Worm (Caenorhabditis elegans) whole organism, L4 larva: ENCODE results near the gene Y43F8B.20.

Experiments
- F26F4.8 ChIP-seq: fragments of 200-800 bp; sonication (Bioruptor generic); conservative IDR thresholded peaks from 2 replicates; pipeline ENCODE4 v1.3.6; 2022; ENCODE audit warnings: missing genetic modification characterization, missing compliant biosample characterization
- F37D6.2 ChIP-seq: sonication (generic microtip); optimal IDR thresholded peaks from 2 replicates; lab custom pipeline; 2016; ENCODE audit warnings: mild to moderate bottlenecking, missing genetic modification characterization, missing compliant biosample characterization
- F49E8.2 ChIP-seq: sonication (generic microtip); optimal IDR thresholded peaks from 2 replicates; lab custom pipeline; 2016; ENCODE audit warnings: missing compliant biosample characterization, mild to moderate bottlenecking, missing genetic modification characterization, borderline replicate concordance
- ceh-28 ChIP-seq: fragments of 150-350 bp; optimal IDR thresholded peaks from 2 replicates; lab custom pipeline; 2014; ENCODE audit warnings: missing biosample characterization, missing genetic modification reagents, missing genetic modification characterization
- ceh-32 ChIP-seq: sonication (generic microtip); optimal IDR thresholded peaks from 2 replicates; lab custom pipeline; 2016; ENCODE audit warnings: mild to moderate bottlenecking, missing genetic modification characterization, missing compliant biosample characterization; ENCODE audit not compliant: poor library complexity
- ceh-44 ChIP-seq: fragments of 200-800 bp; sonication (Bioruptor generic); IDR thresholded peaks from 2 replicates; pipeline ENCODE4 v1.3.6; 2022; ENCODE audit warnings: missing genetic modification reagents, missing genetic modification characterization, missing compliant biosample characterization
- ceh-62 ChIP-seq: sonication (generic microtip); optimal IDR thresholded peaks from 2 replicates; lab custom pipeline; 2017; ENCODE audit warnings: missing biosample characterization, missing genetic modification characterization
- daf-16 ChIP-seq, 3 experiments: sonication (generic microtip); optimal IDR thresholded peaks; 2 replicates each; lab custom pipeline; 2016 to 2017; ENCODE audit warnings: missing genetic modification characterization in 3 of 3, missing genetic modification reagents in 3 of 3, mild to moderate bottlenecking in 2 of 3, missing compliant biosample characterization in 2 of 3, missing biosample characterization in 1 of 3, moderate library complexity in 1 of 3
- dmd-9 ChIP-seq: fragments of 200-800 bp; sonication (Bioruptor generic); IDR thresholded peaks from 2 replicates; pipeline ENCODE4 v1.3.6; 2022; ENCODE audit warnings: missing genetic modification reagents, missing genetic modification characterization, missing compliant biosample characterization
- dpl-1 ChIP-seq: fragments of 150-350 bp; optimal IDR thresholded peaks from 2 replicates; lab custom pipeline; 2014; ENCODE audit warnings: missing biosample characterization, missing genetic modification reagents, missing genetic modification characterization
- duxl-1 ChIP-seq: sonication (generic microtip); optimal IDR thresholded peaks from 2 replicates; lab custom pipeline; 2016; ENCODE audit warnings: mild to moderate bottlenecking, missing genetic modification characterization, moderate library complexity, missing compliant biosample characterization; ENCODE audit not compliant: poor library complexity
- egl-43 ChIP-seq: fragments of 200-800 bp; sonication (Bioruptor generic); IDR thresholded peaks from 2 replicates; pipeline ENCODE4 v1.3.6; 2022; ENCODE audit warnings: missing genetic modification reagents, missing genetic modification characterization, missing compliant biosample characterization
- fos-1 ChIP-seq: fragments of 150-350 bp; optimal IDR thresholded peaks from 2 replicates; lab custom pipeline; 2014; ENCODE audit warnings: missing biosample characterization, missing genetic modification characterization
- lim-7 ChIP-seq: fragments of 200-800 bp; sonication (Bioruptor generic); IDR thresholded peaks from 2 replicates; pipeline ENCODE4 v1.3.6; 2022; ENCODE audit warnings: missing genetic modification characterization, missing compliant biosample characterization
- lin-15B ChIP-seq: fragments of 150-350 bp; sonication (generic microtip); optimal IDR thresholded peaks from 3 replicates; lab custom pipeline; 2014; ENCODE audit warnings: missing biosample characterization, missing genetic modification characterization
- madf-5 ChIP-seq, 2 experiments: fragments of 200-800 bp; sonication (Bioruptor generic); IDR thresholded peaks; 2 replicates each; pipeline ENCODE4 v1.3.6; 2022; ENCODE audit warnings: missing compliant biosample characterization in 2 of 2, missing genetic modification characterization in 2 of 2
- madf-9 ChIP-seq: fragments of 200-800 bp; sonication (Bioruptor generic); conservative IDR thresholded peaks from 2 replicates; pipeline ENCODE4 v1.3.6; 2022; ENCODE audit warnings: missing genetic modification reagents, missing genetic modification characterization, missing compliant biosample characterization
- mdl-1 ChIP-seq, 2 experiments: fragments of 150-350 bp in 1 of 2; sonication (generic microtip) in 1 of 2; optimal IDR thresholded peaks; 2 replicates each; lab custom pipeline; 2014 to 2017; ENCODE audit warnings: missing biosample characterization in 2 of 2, missing genetic modification characterization in 2 of 2
- mes-2 ChIP-seq: sonication (generic microtip); optimal IDR thresholded peaks from 2 replicates; lab custom pipeline; 2016; ENCODE audit warnings: missing genotype, mild to moderate bottlenecking, missing genetic modification characterization, missing compliant biosample characterization; ENCODE audit not compliant: poor library complexity, severe bottlenecking
- mxl-2 ChIP-seq: fragments of 200-800 bp; sonication (Bioruptor generic); conservative IDR thresholded peaks from 2 replicates; pipeline ENCODE4 v1.3.6; 2022; ENCODE audit warnings: missing genetic modification reagents, missing genetic modification characterization, missing compliant biosample characterization
- nhr-10 ChIP-seq: fragments of 150-350 bp; optimal IDR thresholded peaks from 2 replicates; lab custom pipeline; 2014; ENCODE audit warnings: missing biosample characterization, missing genetic modification characterization
- nhr-11 ChIP-seq: fragments of 150-350 bp; optimal IDR thresholded peaks from 2 replicates; lab custom pipeline; 2014; ENCODE audit warnings: missing biosample characterization, missing genetic modification characterization
- nhr-111 ChIP-seq: fragments of 200-800 bp; sonication (Bioruptor generic); optimal IDR thresholded peaks from 2 replicates; lab custom pipeline; 2018; ENCODE audit warnings: mild to moderate bottlenecking, missing genetic modification characterization, missing compliant biosample characterization
- nhr-48 ChIP-seq: sonication (generic microtip); optimal IDR thresholded peaks from 2 replicates; lab custom pipeline; 2016; ENCODE audit warnings: mild to moderate bottlenecking, missing genetic modification characterization, missing compliant biosample characterization
- nhr-76 ChIP-seq: fragments of 150-350 bp; optimal IDR thresholded peaks from 2 replicates; lab custom pipeline; 2014; ENCODE audit warnings: missing biosample characterization, missing genetic modification characterization
- pqm-1 ChIP-seq: sonication (generic microtip); optimal IDR thresholded peaks from 2 replicates; lab custom pipeline; 2017; ENCODE audit warnings: missing biosample characterization, missing genetic modification characterization
- saeg-2 ChIP-seq: fragments of 200-800 bp; sonication (Bioruptor generic); IDR thresholded peaks from 2 replicates; pipeline ENCODE4 v1.3.6; 2022; ENCODE audit warnings: missing genetic modification reagents, missing genetic modification characterization, missing compliant biosample characterization
- sdz-12 ChIP-seq: fragments of 200-800 bp; sonication (Bioruptor generic); optimal IDR thresholded peaks from 2 replicates; lab custom pipeline; 2018; ENCODE audit warnings: mild to moderate bottlenecking, missing genetic modification characterization, missing compliant biosample characterization
- set-16 ChIP-seq: fragments of 200-800 bp; sonication (Bioruptor generic); IDR thresholded peaks from 2 replicates; pipeline ENCODE4 v1.3.6; 2022; ENCODE audit warnings: missing genetic modification reagents, missing genetic modification characterization, missing compliant biosample characterization
- spr-1 ChIP-seq: sonication (generic microtip); optimal IDR thresholded peaks from 2 replicates; lab custom pipeline; 2016; ENCODE audit warnings: mild to moderate bottlenecking, missing genetic modification characterization, missing compliant biosample characterization
- tra-1 ChIP-seq: fragments of 200-800 bp; sonication (Bioruptor generic); IDR thresholded peaks from 2 replicates; pipeline ENCODE4 v1.3.6; 2022; ENCODE audit warnings: missing genetic modification reagents, missing genetic modification characterization, missing compliant biosample characterization
- unc-130 ChIP-seq: sonication (generic microtip); optimal IDR thresholded peaks from 2 replicates; lab custom pipeline; 2016; ENCODE audit warnings: missing genetic modification reagents, missing genetic modification characterization, missing compliant biosample characterization
- vab-7 ChIP-seq: fragments of 200-800 bp; sonication (Bioruptor generic); IDR thresholded peaks from 2 replicates; pipeline ENCODE4 v1.3.6; 2022; ENCODE audit warnings: missing genetic modification reagents, missing genetic modification characterization, missing compliant biosample characterization
- zfp-2 ChIP-seq: sonication (generic microtip); optimal IDR thresholded peaks from 2 replicates; lab custom pipeline; 2016; ENCODE audit warnings: mild to moderate bottlenecking, missing genetic modification characterization, missing compliant biosample characterization
- zfp-3 ChIP-seq: fragments of 200-800 bp; sonication (Bioruptor generic); conservative IDR thresholded peaks from 2 replicates; pipeline ENCODE4 v1.3.6; 2022; ENCODE audit warnings: missing genetic modification reagents, missing genetic modification characterization, missing compliant biosample characterization
- ztf-11 ChIP-seq: fragments of 150-350 bp; optimal IDR thresholded peaks from 2 replicates; lab custom pipeline; 2014; ENCODE audit warnings: missing biosample characterization, missing genetic modification characterization

The Y43F8B.20 gene

ce11 chrV:19546100-19546499, 3.5 kb downstream of the Y43F8B.20 start, which contains the start of gene Y43F8B.1:
TSS of gene Y43F8B.1 (minus strand) at chrV:19546200.
- TF ChIP-seq madf-5 (GFP tag; IDR thresholded peaks at IDR 0.05; lab: Robert Waterston, UW) (no peak), fos-1 (tag; lab: Kevin White, UChicago) (no peak), madf-9 (GFP tag; lab: Robert Waterston, UW) (no peak), ceh-44 (GFP tag; lab: Robert Waterston, UW) (no peak), saeg-2 (GFP tag; lab: Robert Waterston, UW) (no peak), nhr-11 (tag; lab: Kevin White, UChicago) (no peak), nhr-48 (no peak), mdl-1 (tag; optimal IDR thresholded peaks at IDR 0.05; lab: Kevin White, UChicago) (no peak), tra-1 (GFP tag; lab: Robert Waterston, UW) (no peak), lin-15B (tag; lab: Kevin White, UChicago) (no peak), sdz-12 (GFP tag; lab: Kevin White, UChicago) (no peak), ceh-62 (tag; lab: Kevin White, UChicago) (no peak), F26F4.8 (GFP tag; lab: Robert Waterston, UW) (no peak), nhr-10 (no peak), egl-43 (GFP tag; lab: Robert Waterston, UW) (no peak), pqm-1 (tag; lab: Kevin White, UChicago) (no peak), daf-16 (GFP tag; optimal IDR thresholded peaks at IDR 0.05; lab: Kevin White, UChicago) (no peak), daf-16 (tag; optimal IDR thresholded peaks at IDR 0.05; lab: Kevin White, UChicago) (no peak), F49E8.2 (tag; lab: Kevin White, UChicago) (no peak), dmd-9 (GFP tag; lab: Robert Waterston, UW) (no peak)

ce11 chrV:19545026-19545425, 4.6 kb downstream of the Y43F8B.20 start:
- no peak for TF ChIP-seq dpl-1
- peak; percentile 94 for TF ChIP-seq set-16 (GFP tag; lab: Robert Waterston, UW)
- 0 out of 2 replicates have a peak, but pooled peaks have one; percentile 43 for TF ChIP-seq F26F4.8 (GFP tag; lab: Robert Waterston, UW)
- no peak for TF ChIP-seq nhr-111 (GFP tag; lab: Kevin White, UChicago)
- TF ChIP-seq, all 104 proteins: peak for 2

- TF ChIP-seq mes-2 (tag; lab: Kevin White, UChicago), result no peak
- no peak for TF ChIP-seq duxl-1 (tag; lab: Kevin White, UChicago)
- TF ChIP-seq ceh-62 (tag; lab: Kevin White, UChicago), result no peak
- no peak for TF ChIP-seq ceh-28 (tag; lab: Kevin White, UChicago)
- TF ChIP-seq egl-43 (GFP tag; lab: Robert Waterston, UW), result no peak
- TF ChIP-seq ceh-32, result no peak
- TF ChIP-seq zfp-2, result no peak
- TF ChIP-seq lim-7 (GFP tag; lab: Robert Waterston, UW), result no peak
- no peak for TF ChIP-seq spr-1 (tag; lab: Kevin White, UChicago)
- no peak for TF ChIP-seq ceh-44 (GFP tag; lab: Robert Waterston, UW)
- TF ChIP-seq mxl-2 (GFP tag; lab: Robert Waterston, UW), result no peak
- no peak for TF ChIP-seq zfp-3 (GFP tag; lab: Robert Waterston, UW)
- TF ChIP-seq unc-130, result no peak
- TF ChIP-seq F37D6.2 (tag; lab: Kevin White, UChicago), result no peak
- no peak for TF ChIP-seq ztf-11 (tag; lab: Kevin White, UChicago)
- no peak for TF ChIP-seq mdl-1 (tag; optimal IDR thresholded peaks at IDR 0.05; lab: Kevin White, UChicago)
- no peak for TF ChIP-seq nhr-76 (tag; lab: Kevin White, UChicago)
- no peak for TF ChIP-seq vab-7
Observed at ce11 chrV:19543509-19543908, 6.1 kb downstream of the Y43F8B.20 start.
